Worm (Caenorhabditis elegans): Measurements from ENCODE around the gene dyf-4.

The dyf-4 gene

DNA sequence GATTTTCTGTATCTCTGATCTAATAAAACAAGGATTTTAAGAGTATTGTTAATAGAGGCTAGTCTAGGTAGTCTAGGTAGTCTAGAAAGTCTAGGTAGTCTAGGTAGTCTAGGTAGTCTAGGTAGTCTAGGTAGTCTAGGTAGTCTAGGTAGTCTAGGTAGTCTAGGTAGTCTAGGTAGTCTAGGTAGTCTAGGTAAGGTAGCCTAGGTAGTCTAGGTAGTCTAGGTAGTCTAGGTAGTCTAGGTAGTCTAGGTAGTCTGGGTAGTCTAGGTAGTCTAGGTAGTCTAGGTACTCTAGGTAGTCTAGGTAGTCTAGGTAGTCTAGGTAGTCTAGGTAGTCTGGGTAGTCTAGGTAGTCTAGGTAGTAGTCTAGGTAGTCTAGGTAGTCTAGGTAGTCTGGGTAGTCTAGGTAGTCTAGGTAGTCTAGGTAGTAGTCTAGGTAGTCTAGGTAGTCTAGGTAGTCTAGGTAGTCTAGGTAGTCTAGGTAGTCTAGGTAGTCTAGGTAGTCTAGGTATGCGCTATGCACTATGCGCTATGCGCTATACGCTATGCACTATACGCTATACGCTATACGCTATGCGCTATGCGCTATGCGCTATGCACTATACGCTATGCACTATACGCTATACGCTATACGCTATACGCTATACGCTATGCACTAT, 15.5 kb downstream of the dyf-4 start:
- TF ChIP-seq ham-2 (GFP tag; optimal IDR thresholded peaks at IDR 0.05) (peak; percentile 75), mls-2 (tag; optimal IDR thresholded peaks at IDR 0.05) (peak; percentile 77), M03D4.4 (tag; optimal IDR thresholded peaks at IDR 0.05) (peak; percentile 70), drap-1 (GFP tag; optimal IDR thresholded peaks at IDR 0.05) (peak; percentile 64), sptf-1 (tag; optimal IDR thresholded peaks at IDR 0.05) (peak; percentile 96), bed-3 (GFP tag; optimal IDR thresholded peaks at IDR 0.05) (peak; percentile 52), sem-2 (GFP tag; optimal IDR thresholded peaks at IDR 0.05) (peak; percentile 38), lin-32 (GFP tag; optimal IDR thresholded peaks at IDR 0.05) (peak; percentile 66), nhr-12 (tag; optimal IDR thresholded peaks at IDR 0.05) (peak; percentile 39), cnd-1 (tag; optimal IDR thresholded peaks at IDR 0.05) (peak; percentile 41), unc-120 (tag; optimal IDR thresholded peaks at IDR 0.05; ENCODE audit: poor library complexity, severe bottlenecking) (peak; percentile 56), ceh-83 (GFP tag; optimal IDR thresholded peaks at IDR 0.05) (peak; percentile 82)

DNA sequence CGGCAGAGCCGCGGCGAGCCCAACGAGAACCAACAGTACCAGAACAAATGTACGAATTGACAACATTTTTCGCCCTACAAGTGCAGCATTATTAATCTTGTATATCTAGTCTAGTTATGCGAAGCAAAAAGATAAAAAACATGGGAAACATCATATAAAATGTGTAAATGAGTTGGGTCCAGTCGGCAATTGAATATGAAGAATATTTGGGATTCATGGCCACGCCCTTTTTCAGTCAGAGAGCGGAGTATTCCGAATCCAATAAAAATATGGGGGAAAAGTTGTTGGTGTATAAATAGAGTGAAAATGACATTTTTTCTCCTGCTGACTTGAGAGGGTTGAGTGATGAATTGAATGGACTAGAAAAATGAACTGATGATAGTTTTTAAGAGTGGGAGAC, 19.4 kb downstream of the dyf-4 start, which contains the start of gene nlp-46:
TSS of gene nlp-46 (minus strand) at position 101 of the 400 bp plus-strand sequence.
- no peak for TF ChIP-seq cnd-1 (tag; optimal IDR thresholded peaks at IDR 0.05)
- TF ChIP-seq flh-1 (GFP tag; optimal IDR thresholded peaks at IDR 0.05) = no peak
- TF ChIP-seq zip-8 (tag; optimal IDR thresholded peaks at IDR 0.05) = no peak
- TF ChIP-seq blmp-1 (tag; optimal IDR thresholded peaks at IDR 0.05) = no peak
- TF ChIP-seq elt-1 (tag; optimal IDR thresholded peaks at IDR 0.05; ENCODE audit: borderline replicate concordance, insufficient read depth) = no peak
- TF ChIP-seq unc-62 (GFP tag; optimal IDR thresholded peaks at IDR 0.05) = no peak
- TF ChIP-seq ham-2 (GFP tag; optimal IDR thresholded peaks at IDR 0.05) = no peak
- no peak for TF ChIP-seq nhr-2 (tag; optimal IDR thresholded peaks at IDR 0.05)
- TF ChIP-seq lin-13 (tag; optimal IDR thresholded peaks at IDR 0.05) = no peak
- no peak for TF ChIP-seq ztf-11 (tag; optimal IDR thresholded peaks at IDR 0.05)
- no peak for TF ChIP-seq mab-5 (tag; optimal IDR thresholded peaks at IDR 0.05)
- TF ChIP-seq nhr-12 (tag; optimal IDR thresholded peaks at IDR 0.05) = no peak
- TF ChIP-seq ceh-83 (GFP tag; optimal IDR thresholded peaks at IDR 0.05) = no peak
- TF ChIP-seq mls-2 (tag; optimal IDR thresholded peaks at IDR 0.05) = no peak
- TF ChIP-seq lin-32 (GFP tag; optimal IDR thresholded peaks at IDR 0.05) = no peak
- TF ChIP-seq bed-3 (GFP tag; optimal IDR thresholded peaks at IDR 0.05) = no peak

DNA sequence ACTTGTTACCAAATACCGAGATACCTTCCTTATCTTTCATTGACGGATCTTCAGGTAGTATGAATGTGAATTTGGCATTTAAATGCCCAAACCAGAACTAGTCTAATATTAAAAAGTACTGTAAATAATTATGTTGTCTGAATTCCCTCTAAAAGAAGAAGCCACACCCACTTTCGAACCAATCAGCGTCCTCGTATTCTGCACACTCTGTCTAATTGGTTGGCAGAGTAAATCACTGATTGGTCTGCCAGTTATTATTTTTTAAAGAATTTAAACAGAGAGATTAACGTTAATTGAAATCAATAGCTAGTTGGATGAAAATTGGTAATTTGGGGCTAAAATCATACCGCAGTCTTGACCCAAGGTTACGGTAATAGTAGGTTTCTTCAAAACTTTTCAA, 19.8 kb downstream of the dyf-4 start:
- no peak for TF ChIP-seq sem-2 (GFP tag; optimal IDR thresholded peaks at IDR 0.05)
- no peak for TF ChIP-seq ztf-11 (tag; optimal IDR thresholded peaks at IDR 0.05)
- no peak for TF ChIP-seq elt-3 (tag; optimal IDR thresholded peaks at IDR 0.05)
- no peak for TF ChIP-seq snpc-4 (tag; optimal IDR thresholded peaks at IDR 0.05)
- no peak for TF ChIP-seq nhr-28 (tag; optimal IDR thresholded peaks at IDR 0.05)
- no peak for TF ChIP-seq zip-8 (tag; optimal IDR thresholded peaks at IDR 0.05)
- no peak for TF ChIP-seq pha-4 (tag; optimal IDR thresholded peaks at IDR 0.05)

DNA sequence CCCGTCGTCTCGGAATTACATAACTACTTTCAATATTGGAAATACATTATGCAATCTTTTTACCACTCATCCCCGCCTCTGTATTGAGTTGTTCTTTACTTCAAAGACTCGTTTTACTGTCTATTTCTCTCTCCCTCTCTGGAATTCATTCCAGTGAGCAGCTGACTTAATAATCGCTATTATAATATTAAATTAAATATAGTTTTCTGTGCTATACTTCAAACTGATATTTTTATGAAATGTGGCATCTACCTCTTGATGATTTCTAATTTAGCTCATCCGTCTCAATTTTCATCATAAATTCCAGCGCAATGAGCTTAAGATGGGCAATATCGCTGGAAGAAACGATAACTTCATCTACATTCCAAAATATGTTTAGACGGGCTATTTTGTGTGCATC, 22.0 kb downstream of the dyf-4 start, which contains the start of gene T28H10.1:
TSS of gene T28H10.1 (plus strand) at position 301 of the 400 bp plus-strand sequence.
- TF ChIP-seq nhr-237 (tag; optimal IDR thresholded peaks at IDR 0.05) = no peak
- no peak for TF ChIP-seq ceh-83 (GFP tag; optimal IDR thresholded peaks at IDR 0.05)
- TF ChIP-seq unc-39 (tag; optimal IDR thresholded peaks at IDR 0.05) = no peak

DNA sequence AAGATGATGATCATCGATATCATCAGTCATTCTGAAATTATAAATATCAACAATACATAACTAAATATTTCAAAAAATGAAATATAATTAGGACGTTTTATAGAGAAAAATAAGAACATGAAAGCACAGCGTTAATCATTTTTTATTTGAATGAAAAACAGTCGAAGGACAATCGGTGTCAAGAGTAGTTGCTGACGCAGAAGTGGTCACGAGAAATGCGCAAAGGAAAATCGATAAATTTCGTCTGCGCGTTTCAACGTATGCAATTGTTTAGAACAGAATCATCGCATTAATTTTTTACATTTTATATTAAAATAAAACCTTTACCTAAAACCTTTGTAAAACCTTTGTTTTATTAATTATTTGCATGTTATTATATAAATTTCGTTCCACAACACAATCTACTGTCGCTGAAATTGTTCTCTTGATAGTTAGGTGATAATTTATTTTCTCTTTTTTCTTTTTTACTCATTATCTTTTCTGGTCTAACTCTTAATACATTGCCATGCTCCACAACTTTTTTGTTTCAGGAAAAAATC, 27.7 kb downstream of the dyf-4 start, which contains the start of the genes W04D2.4 and rbm-25:
TSS of gene W04D2.4 (minus strand) at position 31 of the 539 bp plus-strand sequence.
TSS of gene rbm-25 (plus strand) at position 489 of the 539 bp plus-strand sequence.
- TF ChIP-seq pha-4 (tag; optimal IDR thresholded peaks at IDR 0.05) (peak; percentile 70), ham-2 (GFP tag; optimal IDR thresholded peaks at IDR 0.05) (no peak), blmp-1 (tag; optimal IDR thresholded peaks at IDR 0.05) (no peak), ceh-43 (GFP tag; optimal IDR thresholded peaks at IDR 0.05) (no peak), tbx-8 (GFP tag; optimal IDR thresholded peaks at IDR 0.05) (no peak), ces-1 (GFP tag; optimal IDR thresholded peaks at IDR 0.05) (peak; percentile 58), lin-13 (tag; optimal IDR thresholded peaks at IDR 0.05) (peak; percentile 12), nhr-2 (tag; optimal IDR thresholded peaks at IDR 0.05) (peak; percentile 11), mls-2 (tag; optimal IDR thresholded peaks at IDR 0.05) (no peak), nhr-237 (tag; optimal IDR thresholded peaks at IDR 0.05) (peak; percentile 49), ceh-39 (tag; optimal IDR thresholded peaks at IDR 0.05) (peak; percentile 77), mep-1 (tag; optimal IDR thresholded peaks at IDR 0.05) (peak; percentile 70), zip-8 (tag; optimal IDR thresholded peaks at IDR 0.05) (no peak), lsy-2 (tag; optimal IDR thresholded peaks at IDR 0.05) (peak; percentile 60), hlh-1 (tag; optimal IDR thresholded peaks at IDR 0.05) (no peak)
